Fruit fly (Drosophila melanogaster) whole organism, embryonic: ENCODE data around the gene CG43318.

Experiments used
- BEAF-32 ChIP-seq: fragments of 200-800 bp; sonication (Bioruptor generic); optimal IDR thresholded peaks from 3 replicates; lab custom pipeline; 2017; ENCODE audit warnings: missing biosample characterization, missing genetic modification characterization, mild to moderate bottlenecking, moderate library complexity, missing genetic modification reagents
- Bdp1 ChIP-seq: fragments of 200-800 bp; sonication (Bioruptor generic); optimal IDR thresholded peaks from 3 replicates; lab custom pipeline; 2016; ENCODE audit warnings: missing biosample characterization, missing genetic modification characterization
- CG12769 ChIP-seq: fragments of 200-800 bp; sonication (Bioruptor generic); optimal IDR thresholded peaks from 2 replicates; lab custom pipeline; 2019; ENCODE audit warnings: missing biosample characterization, mild to moderate bottlenecking, missing genetic modification characterization, moderate library complexity
- CG17912 ChIP-seq: fragments of 200-800 bp; sonication (Bioruptor generic); optimal IDR thresholded peaks from 2 replicates; lab custom pipeline; 2018; ENCODE audit warnings: missing biosample characterization, mild to moderate bottlenecking, missing genetic modification characterization
- CG7839 ChIP-seq: fragments of 200-800 bp; sonication (Bioruptor generic); optimal IDR thresholded peaks from 3 replicates; lab custom pipeline; 2018; ENCODE audit warnings: missing biosample characterization, mild to moderate bottlenecking, missing genetic modification characterization, moderate library complexity
- CHES-1-like ChIP-seq: fragments of 200-800 bp; sonication (Bioruptor generic); optimal IDR thresholded peaks from 2 replicates; lab custom pipeline; 2016; ENCODE audit warnings: missing biosample characterization, missing genetic modification characterization
- bsh ChIP-seq, 2 experiments: fragments of 200-800 bp; sonication (Bioruptor generic); optimal IDR thresholded peaks; 2 replicates each; lab custom pipeline; 2017 to 2018; ENCODE audit warnings: mild to moderate bottlenecking in 2 of 2, missing biosample characterization in 2 of 2, missing genetic modification characterization in 2 of 2, moderate library complexity in 1 of 2
- nmo ChIP-seq: fragments of 200-800 bp; sonication (Bioruptor generic); optimal IDR thresholded peaks from 2 replicates; lab custom pipeline; 2018; ENCODE audit warnings: missing biosample characterization, mild to moderate bottlenecking, missing genetic modification characterization, moderate library complexity

- TF ChIP-seq bsh (GFP tag; optimal IDR thresholded peaks at IDR 0.05; lab: Kevin White, UChicago) (no peak), CG12769 (tag; lab: Kevin White, UChicago) (no peak), BEAF-32 (GFP tag; lab: Kevin White, UChicago) (no peak), Bdp1 (GFP tag; lab: Kevin White, UChicago) (no peak), CHES-1-like (GFP tag; lab: Kevin White, UChicago) (no peak), CG7839 (tag; lab: Kevin White, UChicago) (no peak), nmo (no peak), CG17912 (GFP tag; lab: Kevin White, UChicago) (no peak)
Measured at dm6 chr3R:15784298-15784697, 48.9 kb downstream of the CG43318 start.
